Fruit fly (Drosophila melanogaster): ENCODE measurements around the gene CG15536.

CG15536 gene

dm6 chr3R:30424993-30425392 is at the start of gene CG15536:
Gene CG15536 (minus strand): TSS chr3R:30425162.
- TF ChIP-seq CG8159 (tag; optimal IDR thresholded peaks at IDR 0.05) = no peak
- TF ChIP-seq Pif1A (GFP tag; optimal IDR thresholded peaks at IDR 0.05) = no peak
- TF ChIP-seq CG15710 (tag; optimal IDR thresholded peaks at IDR 0.05) = no peak
- no peak for TF ChIP-seq D1 (tag; optimal IDR thresholded peaks at IDR 0.05)
- TF ChIP-seq CG34367 (tag; optimal IDR thresholded peaks at IDR 0.05) = no peak
- no peak for TF ChIP-seq CG32121 (GFP tag; IDR thresholded peaks at IDR 0.05)
- no peak for TF ChIP-seq CG4496 (GFP tag; IDR thresholded peaks at IDR 0.05)
- TF ChIP-seq CG13204 (GFP tag; optimal IDR thresholded peaks at IDR 0.05) = no peak
- TF ChIP-seq CG10348 (GFP tag; IDR thresholded peaks at IDR 0.05) = no peak
- TF ChIP-seq EcR (GFP tag; optimal IDR thresholded peaks at IDR 0.05) = no peak
- TF ChIP-seq Pif1B (GFP tag; optimal IDR thresholded peaks at IDR 0.05) = no peak
- TF ChIP-seq CG8301 (tag; optimal IDR thresholded peaks at IDR 0.05) = no peak
- no peak for TF ChIP-seq CG17806 (tag; optimal IDR thresholded peaks at IDR 0.05)
- TF ChIP-seq Snoo (tag; optimal IDR thresholded peaks at IDR 0.05) = no peak
- no peak for TF ChIP-seq fd96Ca (GFP tag; IDR thresholded peaks at IDR 0.05)

DNA sequence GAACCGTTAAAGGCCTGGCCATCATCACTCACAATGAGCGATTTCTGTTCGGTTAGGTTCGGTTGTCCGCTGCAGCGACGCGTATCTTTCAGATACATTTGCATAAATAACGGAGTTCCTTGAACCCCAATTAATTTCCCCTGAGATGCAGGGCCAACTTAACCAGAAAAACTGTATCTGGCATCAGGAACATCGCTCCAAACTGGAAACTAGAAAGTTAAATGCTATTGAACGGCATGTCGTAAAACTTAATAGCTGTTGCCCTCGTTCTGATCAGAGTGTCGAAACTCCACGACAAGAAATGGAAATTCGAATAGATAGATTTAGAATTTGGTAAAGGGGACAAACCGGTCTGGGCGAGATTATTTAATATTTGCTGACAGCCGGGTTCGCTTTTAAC is 47.4 kb upstream of the CG15536 start:
- TF ChIP-seq rn (GFP tag; IDR thresholded peaks at IDR 0.05) (no peak), Pif1A (GFP tag; optimal IDR thresholded peaks at IDR 0.05) (no peak), EcR (GFP tag; optimal IDR thresholded peaks at IDR 0.05) (peak; percentile 59), CG9948 (tag; optimal IDR thresholded peaks at IDR 0.05) (no peak)

- TF ChIP-seq CG12605 (GFP tag; IDR thresholded peaks at IDR 0.05) (no peak), rn (GFP tag; IDR thresholded peaks at IDR 0.05) (no peak)
These were observed 45.7 kb upstream of the CG15536 start for dm6 chr3R:30470690-30471089.

- no peak for TF ChIP-seq Pif1A (GFP tag; optimal IDR thresholded peaks at IDR 0.05)
- TF ChIP-seq Snoo (tag; optimal IDR thresholded peaks at IDR 0.05) = no peak
- TF ChIP-seq fd96Ca (GFP tag; IDR thresholded peaks at IDR 0.05) = no peak
- no peak for TF ChIP-seq CG12605 (GFP tag; IDR thresholded peaks at IDR 0.05)
- TF ChIP-seq CG14655 (GFP tag; optimal IDR thresholded peaks at IDR 0.05) = no peak
- TF ChIP-seq CG13204 (GFP tag; optimal IDR thresholded peaks at IDR 0.05) = no peak
- no peak for TF ChIP-seq Pif1B (GFP tag; optimal IDR thresholded peaks at IDR 0.05)
- TF ChIP-seq D1 (tag; optimal IDR thresholded peaks at IDR 0.05) = no peak
- TF ChIP-seq CG8301 (tag; optimal IDR thresholded peaks at IDR 0.05) = no peak
These were observed 42.1 kb upstream of the CG15536 start for dm6 chr3R:30467062-30467461.

dm6 chr3R:30466515-30466914 is 41.6 kb upstream of the CG15536 start:
- TF ChIP-seq CG4496 (GFP tag; IDR thresholded peaks at IDR 0.05) = peak; percentile 14; the same call in 1 of the 3 replicates
- no peak for TF ChIP-seq CG8301 (tag; optimal IDR thresholded peaks at IDR 0.05)
- TF ChIP-seq fd96Ca (GFP tag; IDR thresholded peaks at IDR 0.05) = peak; percentile 38; the same call in 1 of the 3 replicates
- TF ChIP-seq Pif1B (GFP tag; optimal IDR thresholded peaks at IDR 0.05) = no peak

dm6 chr3R:30465775-30466494 is 41.0 kb upstream of the CG15536 start, which contains the start of gene PH4alphaEFB:
Gene PH4alphaEFB (plus strand): TSS chr3R:30466050.
- no peak for TF ChIP-seq CG34367 (tag; optimal IDR thresholded peaks at IDR 0.05)
- peak; percentile 72 for TF ChIP-seq EcR (GFP tag; optimal IDR thresholded peaks at IDR 0.05)
- peak; percentile 1 for TF ChIP-seq gl (tag; optimal IDR thresholded peaks at IDR 0.05)
- no peak for TF ChIP-seq Snoo (tag; optimal IDR thresholded peaks at IDR 0.05)
- no peak for TF ChIP-seq CG8159 (tag; optimal IDR thresholded peaks at IDR 0.05)
- no peak for TF ChIP-seq rn (GFP tag; IDR thresholded peaks at IDR 0.05)
- TF ChIP-seq CG12605 (GFP tag; IDR thresholded peaks at IDR 0.05) = peak; percentile 53; the same call in 1 of the 2 replicates
- TF ChIP-seq CG14655 (GFP tag; optimal IDR thresholded peaks at IDR 0.05) = no peak
- TF ChIP-seq Pif1B (GFP tag; optimal IDR thresholded peaks at IDR 0.05) = no peak

- TF ChIP-seq Ets98B (GFP tag; IDR thresholded peaks at IDR 0.05) = no peak
- no peak for TF ChIP-seq CG12605 (GFP tag; IDR thresholded peaks at IDR 0.05)
- no peak for TF ChIP-seq gl (tag; optimal IDR thresholded peaks at IDR 0.05)
- no peak for TF ChIP-seq CG4496 (GFP tag; IDR thresholded peaks at IDR 0.05)
These were observed 39.3 kb upstream of the CG15536 start for dm6 chr3R:30464244-30464643.
